Worm (Caenorhabditis elegans) whole organism, L1 larva: ENCODE measurements around the gene dct-8.

ENCODE experiments used
- C16A3.4 ChIP-seq: fragments of 150-350 bp; optimal IDR thresholded peaks from 2 replicates; lab custom pipeline; 2014; ENCODE audit warnings: missing biosample characterization, missing genetic modification characterization
- alr-1 ChIP-seq: fragments of 200-800 bp; sonication (Bioruptor generic); optimal IDR thresholded peaks from 2 replicates; lab custom pipeline; 2018; ENCODE audit warnings: borderline replicate concordance, mild to moderate bottlenecking, missing genetic modification characterization, missing compliant biosample characterization
- ceh-82 ChIP-seq, 3 experiments: fragments of 150-350 bp in 1 of 3; sonication (generic microtip) in 2 of 3; optimal IDR thresholded peaks; 2 replicates each; lab custom pipeline; 2014 to 2017; ENCODE audit warnings: missing biosample characterization in 3 of 3, missing genetic modification characterization in 3 of 3
- lin-15B ChIP-seq: fragments of 150-350 bp; sonication (generic microtip); optimal IDR thresholded peaks from 3 replicates; lab custom pipeline; 2014; ENCODE audit warnings: missing biosample characterization, missing genetic modification characterization
- nhr-28 ChIP-seq: fragments of 150-350 bp; optimal IDR thresholded peaks from 2 replicates; lab custom pipeline; 2014; ENCODE audit warnings: missing biosample characterization, missing genetic modification characterization
- swsn-7 ChIP-seq: sonication (generic microtip); optimal IDR thresholded peaks from 2 replicates; lab custom pipeline; 2016; ENCODE audit warnings: missing genetic modification characterization, missing compliant biosample characterization
- unc-62 ChIP-seq: fragments of 150-350 bp; optimal IDR thresholded peaks from 2 replicates; lab custom pipeline; 2014; ENCODE audit warnings: missing biosample characterization, missing genetic modification reagents, missing genetic modification characterization
- unc-86 ChIP-seq: sonication (generic microtip); optimal IDR thresholded peaks from 2 replicates; lab custom pipeline; 2016; ENCODE audit warnings: missing genetic modification characterization, missing compliant biosample characterization

ce11 chrIV:3926117-3926516 lies 31.2 kb downstream of the dct-8 start, which contains the start of gene clec-68:
- no peak for TF ChIP-seq C16A3.4 (tag; lab: Kevin White, UChicago)
- no peak for TF ChIP-seq alr-1
- no peak for TF ChIP-seq unc-86 (tag; lab: Kevin White, UChicago)
- no peak for TF ChIP-seq nhr-28 (tag; lab: Kevin White, UChicago)
- no peak for TF ChIP-seq unc-62 (GFP tag; lab: Kevin White, UChicago)
- TF ChIP-seq swsn-7: no peak
- TF ChIP-seq lin-15B (tag; lab: Kevin White, UChicago): no peak
- TF ChIP-seq ceh-82 (tag; optimal IDR thresholded peaks at IDR 0.05; lab: Kevin White, UChicago): no peak
